Worm (Caenorhabditis elegans) whole organism, young adult: ENCODE results near the gene ttr-49.

Experiments
- ceh-27 ChIP-seq: fragments of 200-800 bp; sonication (Bioruptor generic); optimal IDR thresholded peaks from 2 replicates; lab custom pipeline; 2018; ENCODE audit warnings: mild to moderate bottlenecking, missing genetic modification characterization, moderate library complexity, missing compliant biosample characterization
- hsf-1 ChIP-seq: fragments of 200-800 bp; sonication (Bioruptor generic); IDR thresholded peaks from 2 replicates; pipeline ENCODE4 v1.3.6; 2022; ENCODE audit warnings: missing genetic modification reagents, missing genetic modification characterization, missing compliant biosample characterization
- madf-10 ChIP-seq: sonication (generic microtip); optimal IDR thresholded peaks from 2 replicates; lab custom pipeline; 2016; ENCODE audit warnings: mild to moderate bottlenecking, missing genetic modification characterization, missing compliant biosample characterization
- nfya-2 ChIP-seq: fragments of 200-800 bp; sonication (Bioruptor generic); IDR thresholded peaks from 2 replicates; pipeline ENCODE4 v1.3.6; 2022; ENCODE audit warnings: missing genetic modification reagents, missing genetic modification characterization, missing compliant biosample characterization
- repo-1 ChIP-seq: sonication (generic microtip); optimal IDR thresholded peaks from 2 replicates; lab custom pipeline; 2017; ENCODE audit warnings: mild to moderate bottlenecking, missing genetic modification characterization, missing compliant biosample characterization
- snpc-1.1 ChIP-seq: sonication (generic microtip); optimal IDR thresholded peaks from 2 replicates; lab custom pipeline; 2017; ENCODE audit warnings: missing genetic modification characterization, mild to moderate bottlenecking, missing compliant biosample characterization, antibody characterized with exemption, moderate library complexity, missing genotype, missing genetic modification reagents; ENCODE audit not compliant: insufficient read depth

DNA sequence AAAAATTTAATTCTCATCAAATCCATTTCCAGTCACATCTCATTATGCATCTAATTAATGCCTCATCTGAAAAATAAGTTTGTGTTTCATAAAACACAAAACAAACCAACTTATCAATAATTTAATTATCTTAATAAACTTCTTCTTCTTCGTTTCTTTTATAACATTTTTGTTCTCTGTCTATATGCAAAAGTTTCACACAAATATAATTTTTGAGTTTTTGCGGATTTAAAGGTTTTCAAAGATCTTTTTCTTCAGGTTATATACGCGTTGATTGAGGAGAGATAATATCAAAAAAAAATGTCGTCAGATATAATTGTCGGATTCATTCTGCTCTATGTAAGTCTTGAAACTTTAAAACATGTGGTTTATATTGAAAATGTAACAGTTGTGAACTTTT, 6.6 kb downstream of the ttr-49 start, which contains the start of gene srx-47:
- TF ChIP-seq nfya-2 (GFP tag; lab: Robert Waterston, UW) (no peak), hsf-1 (GFP tag; lab: Robert Waterston, UW) (no peak), ceh-27 (GFP tag; lab: Kevin White, UChicago) (no peak), madf-10 (tag; lab: Kevin White, UChicago) (no peak), snpc-1.1 (tag; lab: Kevin White, UChicago) (no peak), repo-1 (tag; lab: Kevin White, UChicago) (no peak)
